Fruit fly (Drosophila melanogaster) whole organism, wandering third instar larva: Measurements from ENCODE around the gene Ak3.

Experiments used
- Hr83 ChIP-seq: fragments of 200-300 bp; sonication (Bioruptor generic); optimal IDR thresholded peaks from 2 replicates; lab custom pipeline; 2016; ENCODE audit warnings: missing biosample characterization, mild to moderate bottlenecking, missing genetic modification characterization, moderate library complexity; ENCODE audit not compliant: poor library complexity, severe bottlenecking
- Sp1 ChIP-seq: fragments of 200-800 bp; sonication (Bioruptor generic); optimal IDR thresholded peaks from 3 replicates; lab custom pipeline; 2019; ENCODE audit warnings: missing biosample characterization, mild to moderate bottlenecking, missing genetic modification characterization, moderate library complexity

DNA sequence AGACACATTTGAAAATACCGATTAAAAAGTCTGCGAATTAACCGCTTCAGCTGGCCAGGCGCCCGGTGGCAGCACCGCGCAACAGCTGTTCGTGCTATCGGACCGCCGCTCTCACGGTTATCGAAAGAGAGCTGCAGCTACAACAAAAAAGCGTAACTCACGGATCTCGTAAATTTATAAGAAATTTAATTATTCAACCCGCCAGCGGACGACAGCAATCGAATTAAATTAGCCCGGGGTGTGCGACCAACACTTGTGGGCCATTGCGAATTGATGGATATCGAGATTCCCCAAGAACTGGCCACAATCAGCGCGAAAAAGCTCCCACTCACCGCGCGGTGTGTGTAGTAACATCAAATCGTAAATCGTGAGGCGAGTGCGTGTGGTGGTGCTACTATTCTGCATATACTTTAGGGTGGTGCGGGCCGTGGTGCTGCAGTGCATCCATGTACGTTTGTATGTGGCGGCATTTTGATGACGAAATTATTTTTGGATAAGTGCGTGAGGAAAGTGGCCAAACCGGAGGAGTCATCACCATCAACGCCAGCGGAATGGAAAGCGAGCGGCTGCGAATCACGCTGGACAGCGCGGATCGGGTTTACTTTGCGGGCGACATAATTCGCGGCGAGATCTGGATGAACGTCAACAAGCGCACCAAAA, 3.8 kb downstream of the Ak3 start, which contains the start of gene Leash:
- TF ChIP-seq Sp1 (GFP tag; lab: Kevin White, UChicago) (peak; percentile 10), Hr83 (GFP tag; lab: Kevin White, UChicago) (no peak)
